Worm (Caenorhabditis elegans): ENCODE data around the gene C35A11.2.

The C35A11.2 gene

ce11 chrV:5358772-5359171 lies 27.3 kb upstream of the C35A11.2 start, which contains the start of gene nhr-216:
TSS of gene nhr-216 (minus strand) at chrV:5358872.
- TF ChIP-seq lin-32 (GFP tag; optimal IDR thresholded peaks at IDR 0.05) (no peak), mep-1 (tag; optimal IDR thresholded peaks at IDR 0.05) (no peak), ces-1 (GFP tag; optimal IDR thresholded peaks at IDR 0.05) (no peak), nhr-76 (tag; optimal IDR thresholded peaks at IDR 0.05) (no peak), blmp-1 (tag; optimal IDR thresholded peaks at IDR 0.05) (no peak), lsy-2 (tag; optimal IDR thresholded peaks at IDR 0.05) (no peak)

- TF ChIP-seq unc-39 (tag; optimal IDR thresholded peaks at IDR 0.05) (no peak), ztf-11 (tag; optimal IDR thresholded peaks at IDR 0.05) (no peak), pha-4 (tag; optimal IDR thresholded peaks at IDR 0.05) (no peak)
Observed at ce11 chrV:5362220-5362619, 23.9 kb upstream of the C35A11.2 start.

- TF ChIP-seq mep-1 (tag; optimal IDR thresholded peaks at IDR 0.05) (no peak), mls-2 (tag; optimal IDR thresholded peaks at IDR 0.05) (no peak), blmp-1 (tag; optimal IDR thresholded peaks at IDR 0.05) (no peak), flh-1 (GFP tag; optimal IDR thresholded peaks at IDR 0.05) (no peak), M03D4.4 (tag; optimal IDR thresholded peaks at IDR 0.05) (no peak), lin-32 (GFP tag; optimal IDR thresholded peaks at IDR 0.05) (no peak), unc-120 (tag; optimal IDR thresholded peaks at IDR 0.05; ENCODE audit: poor library complexity, severe bottlenecking) (no peak), lsy-2 (tag; optimal IDR thresholded peaks at IDR 0.05) (no peak), ham-2 (GFP tag; optimal IDR thresholded peaks at IDR 0.05) (no peak), cnd-1 (tag; optimal IDR thresholded peaks at IDR 0.05) (no peak), sptf-1 (tag; optimal IDR thresholded peaks at IDR 0.05) (no peak)
Observed at ce11 chrV:5364863-5365262, 21.2 kb upstream of the C35A11.2 start, which contains the start of gene T09D3.8. TSS of gene T09D3.8 (plus strand) at chrV:5365163.

- TF ChIP-seq sptf-1 (tag; optimal IDR thresholded peaks at IDR 0.05), result no peak
- no peak for TF ChIP-seq ham-2 (GFP tag; optimal IDR thresholded peaks at IDR 0.05)
- TF ChIP-seq lsy-2 (tag; optimal IDR thresholded peaks at IDR 0.05), result no peak
- no peak for TF ChIP-seq snpc-4 (tag; optimal IDR thresholded peaks at IDR 0.05)
- no peak for TF ChIP-seq ceh-39 (tag; optimal IDR thresholded peaks at IDR 0.05)
- TF ChIP-seq nhr-2 (tag; optimal IDR thresholded peaks at IDR 0.05), result no peak
- TF ChIP-seq cnd-1 (tag; optimal IDR thresholded peaks at IDR 0.05), result no peak
- TF ChIP-seq flh-1 (GFP tag; optimal IDR thresholded peaks at IDR 0.05), result no peak
- TF ChIP-seq sem-2 (GFP tag; optimal IDR thresholded peaks at IDR 0.05), result no peak
- no peak for TF ChIP-seq drap-1 (GFP tag; optimal IDR thresholded peaks at IDR 0.05)
- no peak for TF ChIP-seq elt-3 (tag; optimal IDR thresholded peaks at IDR 0.05)
- TF ChIP-seq mls-2 (tag; optimal IDR thresholded peaks at IDR 0.05), result no peak
- no peak for TF ChIP-seq zip-8 (tag; optimal IDR thresholded peaks at IDR 0.05)
- TF ChIP-seq ces-1 (GFP tag; optimal IDR thresholded peaks at IDR 0.05), result no peak
- TF ChIP-seq ceh-43 (GFP tag; optimal IDR thresholded peaks at IDR 0.05), result no peak
- TF ChIP-seq lin-32 (GFP tag; optimal IDR thresholded peaks at IDR 0.05), result no peak
- TF ChIP-seq nhr-237 (tag; optimal IDR thresholded peaks at IDR 0.05), result no peak
- no peak for TF ChIP-seq nhr-12 (tag; optimal IDR thresholded peaks at IDR 0.05)
- TF ChIP-seq nhr-28 (tag; optimal IDR thresholded peaks at IDR 0.05), result no peak
Observed at ce11 chrV:5368792-5369191, 17.3 kb upstream of the C35A11.2 start, which contains the start of gene T09D3.9. TSS of gene T09D3.9 (minus strand) at chrV:5368892.

ce11 chrV:5372118-5372517 lies 14.0 kb upstream of the C35A11.2 start, which contains the start of gene C35A11.3:
TSS of gene C35A11.3 (plus strand) at chrV:5372418.
- TF ChIP-seq tbx-8 (GFP tag; optimal IDR thresholded peaks at IDR 0.05) (no peak), nhr-2 (tag; optimal IDR thresholded peaks at IDR 0.05) (no peak), sem-2 (GFP tag; optimal IDR thresholded peaks at IDR 0.05) (no peak), ham-2 (GFP tag; optimal IDR thresholded peaks at IDR 0.05) (no peak), unc-62 (GFP tag; optimal IDR thresholded peaks at IDR 0.05) (no peak), lsy-2 (tag; optimal IDR thresholded peaks at IDR 0.05) (no peak), nhr-237 (tag; optimal IDR thresholded peaks at IDR 0.05) (no peak), lin-32 (GFP tag; optimal IDR thresholded peaks at IDR 0.05) (no peak), pha-4 (tag; optimal IDR thresholded peaks at IDR 0.05) (no peak), unc-39 (tag; optimal IDR thresholded peaks at IDR 0.05) (no peak), elt-3 (tag; optimal IDR thresholded peaks at IDR 0.05) (no peak), mab-5 (tag; optimal IDR thresholded peaks at IDR 0.05) (no peak), mls-2 (tag; optimal IDR thresholded peaks at IDR 0.05) (no peak)
